Fruit fly (Drosophila melanogaster): ENCODE data around the gene nudE.

- no peak for TF ChIP-seq usp (GFP tag; optimal IDR thresholded peaks at IDR 0.05)
- no peak for TF ChIP-seq psq (optimal IDR thresholded peaks at IDR 0.05)
These were observed 34.6 kb upstream of the nudE start, which contains the start of the genes iPLA2-VIA and Ciz1 for dm6 chr3L:9864275-9865052.

Data from whole organism.